Worm (Caenorhabditis elegans) whole organism, dauer: ENCODE results near the gene nhr-214.

Source experiments
- unc-62 ChIP-seq: sonication (generic microtip); optimal IDR thresholded peaks from 2 replicates; lab custom pipeline; 2017; ENCODE audit warnings: missing biosample characterization, missing genetic modification reagents, missing genetic modification characterization

The nhr-214 gene

ce11 chrX:12690346-12690745 lies 11.5 kb downstream of the nhr-214 start:
- TF ChIP-seq unc-62 (GFP tag; lab: Kevin White, UChicago), result no peak

ce11 chrX:12689869-12690268 lies 12.0 kb downstream of the nhr-214 start:
- TF ChIP-seq unc-62 (GFP tag; lab: Kevin White, UChicago), result no peak

ce11 chrX:12688632-12689031 lies 13.2 kb downstream of the nhr-214 start:
- TF ChIP-seq unc-62 (GFP tag; lab: Kevin White, UChicago), result no peak

ce11 chrX:12687482-12687881 lies 14.4 kb downstream of the nhr-214 start:
- no peak for TF ChIP-seq unc-62 (GFP tag; lab: Kevin White, UChicago)

- no peak for TF ChIP-seq unc-62 (GFP tag; lab: Kevin White, UChicago)
Observed at ce11 chrX:12679603-12680002, 22.3 kb downstream of the nhr-214 start.

- no peak for TF ChIP-seq unc-62 (GFP tag; lab: Kevin White, UChicago)
Observed at ce11 chrX:12678532-12678931, 23.3 kb downstream of the nhr-214 start, which contains the start of gene adt-1. Gene adt-1, plus strand, starts transcription at chrX:12678832.

ce11 chrX:12677113-12677512 lies 24.8 kb downstream of the nhr-214 start:
- TF ChIP-seq unc-62 (GFP tag; lab: Kevin White, UChicago), result no peak

- no peak for TF ChIP-seq unc-62 (GFP tag; lab: Kevin White, UChicago)
Observed at ce11 chrX:12671638-12672290, 30.1 kb downstream of the nhr-214 start.

ce11 chrX:12670385-12670784 lies 31.5 kb downstream of the nhr-214 start:
- TF ChIP-seq unc-62 (GFP tag; lab: Kevin White, UChicago), result no peak

ce11 chrX:12668941-12669501 lies 32.8 kb downstream of the nhr-214 start:
- TF ChIP-seq unc-62 (GFP tag; lab: Kevin White, UChicago), result no peak

ce11 chrX:12667804-12668511 lies 33.9 kb downstream of the nhr-214 start, which contains the start of gene nhr-17:
Gene nhr-17, minus strand, starts transcription at chrX:12667854.
- no peak for TF ChIP-seq unc-62 (GFP tag; lab: Kevin White, UChicago)

- no peak for TF ChIP-seq unc-62 (GFP tag; lab: Kevin White, UChicago)
Observed at ce11 chrX:12665799-12666198, 36.1 kb downstream of the nhr-214 start.

- no peak for TF ChIP-seq unc-62 (GFP tag; lab: Kevin White, UChicago)
Observed at ce11 chrX:12664987-12665451, 36.8 kb downstream of the nhr-214 start.

- TF ChIP-seq unc-62 (GFP tag; lab: Kevin White, UChicago), result no peak
Observed at ce11 chrX:12664443-12664842, 37.4 kb downstream of the nhr-214 start.

- no peak for TF ChIP-seq unc-62 (GFP tag; lab: Kevin White, UChicago)
Observed at ce11 chrX:12663537-12663936, 38.3 kb downstream of the nhr-214 start, which contains the start of gene nlp-76. Gene nlp-76, minus strand, starts transcription at chrX:12663903.

ce11 chrX:12663114-12663513 lies 38.7 kb downstream of the nhr-214 start:
- TF ChIP-seq unc-62 (GFP tag; lab: Kevin White, UChicago), result no peak
